Worm (Caenorhabditis elegans) whole organism, L4 larva: ENCODE data around the gene acr-16.

Source experiments
- ceh-62 ChIP-seq: sonication (generic microtip); optimal IDR thresholded peaks from 2 replicates; lab custom pipeline; 2017; ENCODE audit warnings: missing biosample characterization, missing genetic modification characterization
- daf-19 ChIP-seq: fragments of 200-800 bp; sonication (Bioruptor generic); conservative IDR thresholded peaks from 2 replicates; pipeline ENCODE4 v1.3.6; 2022; ENCODE audit warnings: missing genetic modification characterization, missing compliant biosample characterization
- dpl-1 ChIP-seq: fragments of 150-350 bp; optimal IDR thresholded peaks from 2 replicates; lab custom pipeline; 2014; ENCODE audit warnings: missing biosample characterization, missing genetic modification reagents, missing genetic modification characterization
- lin-15B ChIP-seq: fragments of 150-350 bp; sonication (generic microtip); optimal IDR thresholded peaks from 3 replicates; lab custom pipeline; 2014; ENCODE audit warnings: missing biosample characterization, missing genetic modification characterization
- unc-62 ChIP-seq, 3 experiments: fragments of 150-350 bp in 1 of 3; sonication (generic microtip); optimal IDR thresholded peaks in 2 of 3; peaks in 1 of 3; 1 replicate in 1 of 3; 2 replicates in 2 of 3; lab custom pipeline; 2014 to 2017; ENCODE audit warnings: missing biosample characterization in 3 of 3, missing genetic modification characterization in 3 of 3, missing genetic modification reagents in 3 of 3, missing genotype in 1 of 3
- zag-1 ChIP-seq: fragments of 150-350 bp; optimal IDR thresholded peaks from 2 replicates; lab custom pipeline; 2014; ENCODE audit warnings: missing biosample characterization, missing genetic modification characterization

- TF ChIP-seq unc-62 (GFP tag; optimal IDR thresholded peaks at IDR 0.05 in 1 of 2; lab: Kevin White, UChicago) (no peak), unc-62 (tag; optimal IDR thresholded peaks at IDR 0.05; lab: Kevin White, UChicago) (no peak), daf-19 (GFP tag; lab: Robert Waterston, UW) (no peak), dpl-1 (GFP tag; lab: Kevin White, UChicago) (no peak), ceh-62 (tag; lab: Kevin White, UChicago) (no peak), lin-15B (tag; lab: Kevin White, UChicago) (no peak), zag-1 (tag; lab: Kevin White, UChicago) (no peak)
Observed at ce11 chrV:8599957-8600356, 38.9 kb downstream of the acr-16 start.
